Worm (Caenorhabditis elegans) whole organism, midembryonic: ENCODE data around the gene rad-54.L2.

Source experiments
- T22C8.4 ChIP-seq: fragments of 200-800 bp; sonication (Bioruptor generic); IDR thresholded peaks from 2 replicates; pipeline ENCODE4 v1.3.6; 2022; ENCODE audit warnings: missing genetic modification characterization, missing compliant biosample characterization
- cog-1 ChIP-seq: sonication (generic microtip); optimal IDR thresholded peaks from 2 replicates; lab custom pipeline; 2016; ENCODE audit warnings: missing genetic modification characterization, missing compliant biosample characterization
- flt-1 ChIP-seq: fragments of 200-800 bp; sonication (Bioruptor generic); IDR thresholded peaks from 2 replicates; pipeline ENCODE4 v1.3.6; 2022; ENCODE audit warnings: missing genetic modification characterization, missing compliant biosample characterization
- klf-2 ChIP-seq: fragments of 200-800 bp; sonication (Bioruptor generic); conservative IDR thresholded peaks from 2 replicates; pipeline ENCODE4 v1.3.6; 2022; ENCODE audit warnings: missing genetic modification reagents, missing genetic modification characterization, missing compliant biosample characterization
- med-1 ChIP-seq: sonication (generic microtip); optimal IDR thresholded peaks from 2 replicates; lab custom pipeline; 2017; ENCODE audit warnings: missing genetic modification characterization, mild to moderate bottlenecking, missing compliant biosample characterization, antibody characterized with exemption, missing genetic modification reagents; ENCODE audit not compliant: insufficient read depth
- ref-1 ChIP-seq: fragments of 200-800 bp; sonication (Bioruptor generic); conservative IDR thresholded peaks from 2 replicates; pipeline ENCODE4 v1.3.6; 2022; ENCODE audit warnings: missing genetic modification reagents, missing genetic modification characterization, missing compliant biosample characterization
- tab-1 ChIP-seq: fragments of 200-800 bp; sonication (Bioruptor generic); IDR thresholded peaks from 2 replicates; pipeline ENCODE4 v1.3.6; 2022; ENCODE audit warnings: missing genetic modification characterization, missing compliant biosample characterization
- ztf-23 ChIP-seq: fragments of 200-800 bp; sonication (Bioruptor generic); IDR thresholded peaks from 2 replicates; pipeline ENCODE4 v1.3.6; 2022; ENCODE audit warnings: missing genetic modification reagents, missing genetic modification characterization, missing compliant biosample characterization
- ztf-29 ChIP-seq: fragments of 200-800 bp; sonication (Bioruptor generic); IDR thresholded peaks from 2 replicates; pipeline ENCODE4 v1.3.6; 2022; ENCODE audit warnings: missing genetic modification reagents, missing genetic modification characterization, missing compliant biosample characterization

rad-54.L2 gene

DNA sequence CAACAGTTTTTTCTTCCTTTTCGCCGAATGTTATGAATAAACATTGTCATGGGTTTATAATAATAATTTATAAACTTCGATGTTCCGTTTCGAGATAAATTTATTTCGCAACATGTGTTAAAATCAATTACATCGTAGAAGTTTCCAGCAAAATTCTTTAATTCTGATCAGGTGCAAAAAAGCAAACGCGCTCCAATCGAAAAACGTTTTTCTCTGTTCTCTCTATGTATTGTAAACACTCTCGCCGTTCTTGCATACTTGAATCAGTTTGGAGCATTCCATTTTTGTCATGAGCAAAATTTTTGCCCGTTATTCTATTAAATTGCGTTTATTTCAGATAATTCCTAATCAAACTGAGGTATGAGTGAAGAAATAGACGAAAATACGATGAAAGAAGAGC, at the start of gene rad-54.L2:
Gene rad-54.L2 (plus strand): TSS at position 332 of the 400 bp plus-strand sequence.
- TF ChIP-seq ztf-23 (GFP tag; lab: Robert Waterston, UW) = no peak
- TF ChIP-seq ztf-29 = no peak
- no peak for TF ChIP-seq klf-2 (GFP tag; lab: Robert Waterston, UW)
- TF ChIP-seq cog-1 (tag; lab: Kevin White, UChicago) = no peak
- TF ChIP-seq ref-1 (GFP tag; lab: Robert Waterston, UW) = no peak
- TF ChIP-seq tab-1 (GFP tag; lab: Robert Waterston, UW) = no peak
- no peak for TF ChIP-seq T22C8.4 (GFP tag; lab: Robert Waterston, UW)
- no peak for TF ChIP-seq flt-1 (GFP tag; lab: Robert Waterston, UW)
- TF ChIP-seq med-1 (GFP tag; lab: Kevin White, UChicago) = no peak

DNA sequence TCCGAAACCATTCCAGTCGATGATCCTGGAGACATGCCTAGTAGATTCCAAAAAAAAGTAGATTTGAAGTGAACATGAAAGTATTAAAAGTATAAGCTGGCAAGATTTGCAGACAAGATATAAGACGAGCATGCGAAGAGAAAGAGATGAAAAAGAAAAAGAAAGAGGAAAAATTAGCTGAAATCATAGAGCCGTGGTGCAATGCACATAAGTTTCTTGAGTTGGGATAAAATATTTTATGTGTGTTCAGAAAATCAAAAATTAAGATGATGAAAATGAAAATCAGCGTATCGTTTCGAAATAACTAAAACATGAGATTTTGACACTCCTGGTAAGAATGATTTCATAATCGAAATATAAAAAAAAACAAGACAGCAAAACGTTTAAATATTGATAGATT, 49.4 kb upstream of the rad-54.L2 start, which contains the start of gene T11B7.2:
Gene T11B7.2 (minus strand): TSS at position 101 of the 400 bp plus-strand sequence.
- no peak for TF ChIP-seq ztf-29
- TF ChIP-seq ztf-23 (GFP tag; lab: Robert Waterston, UW) = no peak
- no peak for TF ChIP-seq ref-1 (GFP tag; lab: Robert Waterston, UW)
- TF ChIP-seq flt-1 (GFP tag; lab: Robert Waterston, UW) = no peak
- no peak for TF ChIP-seq klf-2 (GFP tag; lab: Robert Waterston, UW)
- no peak for TF ChIP-seq med-1 (GFP tag; lab: Kevin White, UChicago)
- no peak for TF ChIP-seq tab-1 (GFP tag; lab: Robert Waterston, UW)
- TF ChIP-seq T22C8.4 (GFP tag; lab: Robert Waterston, UW) = no peak
- TF ChIP-seq cog-1 (tag; lab: Kevin White, UChicago) = no peak

DNA sequence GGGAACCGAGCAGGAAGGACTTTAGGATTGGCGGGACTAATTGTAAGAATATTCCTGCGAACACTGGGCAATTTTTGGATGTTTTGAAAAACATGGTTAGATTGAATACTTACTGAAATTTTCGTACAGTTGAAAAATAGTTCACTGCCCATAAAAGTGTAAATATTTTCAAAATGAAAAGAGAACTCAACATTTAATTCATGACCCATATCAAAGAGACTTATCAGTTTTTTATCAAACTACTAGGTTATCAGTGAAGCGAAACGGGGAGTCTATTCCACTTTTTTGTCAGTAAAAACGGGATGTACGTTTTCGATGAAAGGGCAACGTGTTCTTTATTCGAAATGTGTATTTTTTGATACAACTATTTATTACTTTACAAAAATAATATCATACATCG, 48.0 kb upstream of the rad-54.L2 start:
- TF ChIP-seq ztf-29 = no peak
- TF ChIP-seq flt-1 (GFP tag; lab: Robert Waterston, UW) = no peak
- TF ChIP-seq ref-1 (GFP tag; lab: Robert Waterston, UW) = no peak
- no peak for TF ChIP-seq klf-2 (GFP tag; lab: Robert Waterston, UW)
- no peak for TF ChIP-seq med-1 (GFP tag; lab: Kevin White, UChicago)
- no peak for TF ChIP-seq cog-1 (tag; lab: Kevin White, UChicago)
- no peak for TF ChIP-seq tab-1 (GFP tag; lab: Robert Waterston, UW)
- no peak for TF ChIP-seq T22C8.4 (GFP tag; lab: Robert Waterston, UW)
- TF ChIP-seq ztf-23 (GFP tag; lab: Robert Waterston, UW) = no peak

DNA sequence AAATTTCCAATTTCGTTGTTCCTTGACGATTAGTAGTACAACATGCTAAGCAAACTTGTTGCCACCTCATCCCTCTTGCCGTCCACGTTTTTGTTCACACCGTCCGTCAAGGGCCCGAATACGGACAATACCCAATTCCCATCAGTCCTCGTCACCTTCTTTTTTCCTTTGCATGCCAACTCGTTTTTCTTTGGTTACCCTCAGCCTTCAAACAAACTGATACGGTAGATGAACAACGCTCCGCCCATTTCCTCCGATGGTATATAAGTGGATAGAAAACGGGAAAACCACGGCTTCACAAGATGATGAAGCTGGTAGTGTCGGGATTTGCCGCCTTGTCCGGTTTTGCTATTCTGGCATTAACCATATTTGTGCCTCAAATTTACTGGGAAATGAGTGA, 46.0 kb upstream of the rad-54.L2 start, which contains the start of gene col-118:
Gene col-118 (plus strand): TSS at position 301 of the 400 bp plus-strand sequence.
- no peak for TF ChIP-seq med-1 (GFP tag; lab: Kevin White, UChicago)
- TF ChIP-seq ztf-23 (GFP tag; lab: Robert Waterston, UW) = no peak
- no peak for TF ChIP-seq tab-1 (GFP tag; lab: Robert Waterston, UW)
- TF ChIP-seq klf-2 (GFP tag; lab: Robert Waterston, UW) = no peak
- no peak for TF ChIP-seq ref-1 (GFP tag; lab: Robert Waterston, UW)
- no peak for TF ChIP-seq flt-1 (GFP tag; lab: Robert Waterston, UW)
- no peak for TF ChIP-seq cog-1 (tag; lab: Kevin White, UChicago)
- TF ChIP-seq T22C8.4 (GFP tag; lab: Robert Waterston, UW) = no peak
- no peak for TF ChIP-seq ztf-29

DNA sequence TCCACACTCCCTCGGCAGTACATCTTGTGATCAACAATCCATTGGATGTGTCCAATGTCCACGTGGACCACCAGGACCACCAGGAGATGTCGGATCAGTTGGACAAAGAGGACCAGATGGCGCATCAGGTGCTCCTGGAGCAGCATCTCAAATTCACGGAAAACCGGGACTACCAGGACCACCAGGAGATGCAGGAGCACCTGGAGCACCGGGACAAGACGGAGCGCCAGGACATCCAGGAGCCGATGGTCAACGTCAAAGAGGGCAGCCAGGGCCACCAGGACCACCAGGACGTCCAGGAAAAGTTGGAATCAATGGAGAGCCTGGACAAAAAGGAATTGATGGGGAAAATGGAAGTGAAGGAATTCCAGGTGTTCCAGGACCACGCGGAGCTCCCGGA, 44.9 kb upstream of the rad-54.L2 start:
- TF ChIP-seq tab-1 (GFP tag; lab: Robert Waterston, UW) (no peak), T22C8.4 (GFP tag; lab: Robert Waterston, UW) (no peak), flt-1 (GFP tag; lab: Robert Waterston, UW) (no peak), med-1 (GFP tag; lab: Kevin White, UChicago) (no peak), ref-1 (GFP tag; lab: Robert Waterston, UW) (no peak), klf-2 (GFP tag; lab: Robert Waterston, UW) (no peak), ztf-23 (GFP tag; lab: Robert Waterston, UW) (no peak), ztf-29 (no peak), cog-1 (tag; lab: Kevin White, UChicago) (no peak)

DNA sequence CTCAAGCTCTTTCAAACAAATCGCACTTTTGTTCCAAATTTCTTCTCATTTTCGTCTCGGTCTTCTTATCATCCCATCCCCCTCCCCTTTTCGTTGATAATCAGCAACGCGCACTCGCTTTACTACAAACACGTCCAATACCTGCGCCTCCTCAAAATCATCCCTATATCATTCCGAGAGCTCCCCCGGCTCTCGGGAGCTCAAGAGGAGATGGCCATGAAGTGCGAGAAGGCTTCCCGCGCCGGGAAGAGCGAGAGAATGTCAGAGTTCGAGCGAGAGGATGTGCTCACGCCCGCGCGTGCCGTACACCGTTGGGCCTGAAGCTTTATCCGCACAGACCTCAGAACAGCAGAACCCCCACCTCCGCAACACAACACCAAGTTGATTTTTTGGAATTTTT, 43.1 kb upstream of the rad-54.L2 start:
- no peak for TF ChIP-seq flt-1 (GFP tag; lab: Robert Waterston, UW)
- TF ChIP-seq ref-1 (GFP tag; lab: Robert Waterston, UW) = no peak
- no peak for TF ChIP-seq klf-2 (GFP tag; lab: Robert Waterston, UW)
- TF ChIP-seq tab-1 (GFP tag; lab: Robert Waterston, UW) = no peak
- no peak for TF ChIP-seq ztf-29
- TF ChIP-seq cog-1 (tag; lab: Kevin White, UChicago) = no peak
- no peak for TF ChIP-seq T22C8.4 (GFP tag; lab: Robert Waterston, UW)
- TF ChIP-seq ztf-23 (GFP tag; lab: Robert Waterston, UW) = no peak
- no peak for TF ChIP-seq med-1 (GFP tag; lab: Kevin White, UChicago)

DNA sequence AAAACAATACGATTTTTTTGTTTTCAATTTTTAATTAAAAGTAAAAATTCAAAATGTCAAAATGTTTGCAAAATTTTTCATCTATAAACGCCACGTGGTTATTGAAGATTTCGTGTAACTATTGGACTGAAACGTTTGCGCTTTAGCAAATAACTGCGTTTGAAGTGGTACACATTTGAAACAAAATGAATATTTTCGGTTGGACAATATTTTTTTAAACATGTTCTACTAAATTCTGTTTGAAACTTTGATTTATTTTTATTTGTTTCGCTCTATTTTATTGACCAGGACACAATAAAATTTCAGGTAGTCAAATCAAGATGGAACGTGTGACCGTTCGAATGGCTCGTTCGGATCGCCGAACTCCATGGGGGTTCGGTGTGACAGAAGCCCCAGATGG, 41.7 kb upstream of the rad-54.L2 start, which contains the start of gene alp-1:
Gene alp-1 (plus strand): TSS at position 301 of the 400 bp plus-strand sequence.
- TF ChIP-seq med-1 (GFP tag; lab: Kevin White, UChicago) (no peak), cog-1 (tag; lab: Kevin White, UChicago) (no peak), T22C8.4 (GFP tag; lab: Robert Waterston, UW) (no peak), ztf-29 (no peak), ref-1 (GFP tag; lab: Robert Waterston, UW) (no peak), tab-1 (GFP tag; lab: Robert Waterston, UW) (no peak), flt-1 (GFP tag; lab: Robert Waterston, UW) (no peak), klf-2 (GFP tag; lab: Robert Waterston, UW) (no peak)

DNA sequence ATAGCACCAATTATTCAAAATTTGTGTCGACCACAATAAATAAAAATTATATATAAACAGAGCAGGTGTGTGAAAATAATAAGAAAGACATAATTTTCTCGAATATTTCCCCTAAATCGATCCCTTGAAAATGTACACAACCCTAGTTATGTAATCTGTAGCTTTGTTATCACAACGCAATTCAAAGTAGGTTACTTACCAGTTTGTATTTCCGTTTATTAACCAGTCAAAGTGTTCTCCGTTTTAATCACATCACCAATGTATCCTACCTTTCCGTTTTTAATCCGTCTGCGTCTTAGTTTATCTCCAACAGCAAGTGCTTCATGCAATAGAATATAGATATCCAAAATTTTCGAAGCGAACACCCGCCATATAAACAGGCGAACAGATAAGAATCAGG, 40.6 kb upstream of the rad-54.L2 start:
- TF ChIP-seq ref-1 (GFP tag; lab: Robert Waterston, UW) (no peak), med-1 (GFP tag; lab: Kevin White, UChicago) (no peak), T22C8.4 (GFP tag; lab: Robert Waterston, UW) (no peak), cog-1 (tag; lab: Kevin White, UChicago) (no peak), klf-2 (GFP tag; lab: Robert Waterston, UW) (no peak), flt-1 (GFP tag; lab: Robert Waterston, UW) (no peak), ztf-23 (GFP tag; lab: Robert Waterston, UW) (no peak), ztf-29 (no peak), tab-1 (GFP tag; lab: Robert Waterston, UW) (no peak)

DNA sequence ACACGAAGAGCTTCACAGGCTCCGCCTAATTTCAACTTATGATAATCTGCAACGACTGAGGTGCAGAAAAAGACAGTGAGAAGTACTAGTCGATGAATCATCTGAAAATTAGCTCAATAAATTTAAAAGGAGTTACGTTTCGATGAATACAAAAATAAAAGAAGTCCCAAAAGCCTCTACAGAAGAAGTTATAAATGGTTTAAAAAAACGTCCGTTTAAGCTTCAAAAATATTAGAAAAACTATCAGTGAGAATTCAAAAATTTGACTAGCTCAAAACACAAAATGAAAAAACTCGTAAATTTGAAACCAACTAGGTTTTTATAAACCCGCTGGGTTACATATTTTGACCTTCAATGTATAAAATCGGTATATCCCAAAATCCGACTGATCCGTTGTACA, 37.9 kb upstream of the rad-54.L2 start, which contains the start of gene T11B7.5:
Gene T11B7.5 (minus strand): TSS at position 101 of the 400 bp plus-strand sequence.
- TF ChIP-seq cog-1 (tag; lab: Kevin White, UChicago) = no peak
- TF ChIP-seq T22C8.4 (GFP tag; lab: Robert Waterston, UW) = no peak
- TF ChIP-seq ztf-23 (GFP tag; lab: Robert Waterston, UW) = no peak
- TF ChIP-seq flt-1 (GFP tag; lab: Robert Waterston, UW) = no peak
- TF ChIP-seq med-1 (GFP tag; lab: Kevin White, UChicago) = no peak
- TF ChIP-seq ztf-29 = no peak
- TF ChIP-seq ref-1 (GFP tag; lab: Robert Waterston, UW) = no peak
- TF ChIP-seq klf-2 (GFP tag; lab: Robert Waterston, UW) = no peak
- TF ChIP-seq tab-1 (GFP tag; lab: Robert Waterston, UW) = no peak
